Worm (Caenorhabditis elegans): ENCODE results near the gene R160.12.
"Not testable (repeated sequence)": the region's sequence is repeated elsewhere in the genome, so short reads cannot be mapped to it uniquely, and the experiment has no call there.

- not testable (repeated sequence) for TF ChIP-seq pha-4 (tag; optimal IDR thresholded peaks at IDR 0.05); nhr-237 (tag; optimal IDR thresholded peaks at IDR 0.05); unc-62 (GFP tag; optimal IDR thresholded peaks at IDR 0.05); ztf-11 (tag; optimal IDR thresholded peaks at IDR 0.05)
These were observed 41.6 kb downstream of the R160.12 start, which contains the start of gene cst-2 for ce11 chrX:4335950-4336349.

Measured in whole organism, mixed stage, embryonic.